Worm (Caenorhabditis elegans) whole organism, L4 larva: ENCODE data around the gene F21C10.10.
A peak's percentile ranks its signal among the peaks of the same experiment; 100 is the strongest.

Experiments
- F49E8.2 ChIP-seq: sonication (generic microtip); optimal IDR thresholded peaks from 2 replicates; lab custom pipeline; 2016; ENCODE audit warnings: missing compliant biosample characterization, mild to moderate bottlenecking, missing genetic modification characterization, borderline replicate concordance
- Y105C5A.15 ChIP-seq: fragments of 200-800 bp; sonication (Bioruptor generic); IDR thresholded peaks from 2 replicates; pipeline ENCODE4 v1.3.6; 2022; ENCODE audit warnings: missing genetic modification characterization, missing compliant biosample characterization
- Y75B8A.6 ChIP-seq: fragments of 200-800 bp; sonication (Bioruptor generic); IDR thresholded peaks from 2 replicates; pipeline ENCODE4 v1.3.6; 2022; ENCODE audit warnings: missing genetic modification reagents, missing genetic modification characterization, missing compliant biosample characterization
- ZK546.5 ChIP-seq, 2 experiments: sonication (generic microtip); optimal IDR thresholded peaks; 2 replicates each; lab custom pipeline; 2017; ENCODE audit warnings: missing biosample characterization in 2 of 2, missing genetic modification characterization in 2 of 2
- attf-4 ChIP-seq: sonication (generic microtip); optimal IDR thresholded peaks from 3 replicates; lab custom pipeline; 2017; ENCODE audit warnings: missing biosample characterization, missing genetic modification characterization
- ceh-32 ChIP-seq: sonication (generic microtip); optimal IDR thresholded peaks from 2 replicates; lab custom pipeline; 2016; ENCODE audit warnings: mild to moderate bottlenecking, missing genetic modification characterization, missing compliant biosample characterization; ENCODE audit not compliant: poor library complexity
- ceh-62 ChIP-seq: sonication (generic microtip); optimal IDR thresholded peaks from 2 replicates; lab custom pipeline; 2017; ENCODE audit warnings: missing biosample characterization, missing genetic modification characterization
- ces-1 ChIP-seq: fragments of 150-350 bp; sonication (generic microtip); optimal IDR thresholded peaks from 4 replicates; lab custom pipeline; 2014; ENCODE audit warnings: missing biosample characterization, missing genetic modification reagents, missing genetic modification characterization
- ctbp-1 ChIP-seq: fragments of 200-800 bp; sonication (Bioruptor generic); IDR thresholded peaks from 2 replicates; pipeline ENCODE4 v1.3.6; 2022; ENCODE audit warnings: missing genetic modification reagents, missing genetic modification characterization, missing compliant biosample characterization
- daf-12 ChIP-seq: fragments of 150-350 bp; optimal IDR thresholded peaks from 2 replicates; lab custom pipeline; 2014; ENCODE audit warnings: missing biosample characterization, missing genetic modification reagents, missing genetic modification characterization
- daf-16 ChIP-seq, 3 experiments: sonication (generic microtip); optimal IDR thresholded peaks; 2 replicates each; lab custom pipeline; 2016 to 2017; ENCODE audit warnings: missing genetic modification characterization in 3 of 3, missing genetic modification reagents in 3 of 3, mild to moderate bottlenecking in 2 of 3, missing compliant biosample characterization in 2 of 3, missing biosample characterization in 1 of 3, moderate library complexity in 1 of 3
- daf-8 ChIP-seq: fragments of 200-800 bp; sonication (Bioruptor generic); IDR thresholded peaks from 2 replicates; pipeline ENCODE4 v1.3.6; 2022; ENCODE audit warnings: missing genetic modification characterization, missing compliant biosample characterization
- dmd-8 ChIP-seq: fragments of 200-800 bp; sonication (Bioruptor generic); IDR thresholded peaks from 2 replicates; pipeline ENCODE4 v1.3.6; 2022; ENCODE audit warnings: missing genetic modification characterization, missing compliant biosample characterization
- dpl-1 ChIP-seq: fragments of 150-350 bp; optimal IDR thresholded peaks from 2 replicates; lab custom pipeline; 2014; ENCODE audit warnings: missing biosample characterization, missing genetic modification reagents, missing genetic modification characterization
- duxl-1 ChIP-seq: sonication (generic microtip); optimal IDR thresholded peaks from 2 replicates; lab custom pipeline; 2016; ENCODE audit warnings: mild to moderate bottlenecking, missing genetic modification characterization, moderate library complexity, missing compliant biosample characterization; ENCODE audit not compliant: poor library complexity
- egl-27 ChIP-seq: sonication (generic microtip); optimal IDR thresholded peaks from 3 replicates; lab custom pipeline; 2017; ENCODE audit warnings: missing biosample characterization, missing genetic modification reagents, missing genetic modification characterization
- fkh-10 ChIP-seq: fragments of 150-350 bp; optimal IDR thresholded peaks from 2 replicates; lab custom pipeline; 2014; ENCODE audit warnings: missing biosample characterization, missing genetic modification reagents, missing genetic modification characterization
- fos-1 ChIP-seq: fragments of 150-350 bp; optimal IDR thresholded peaks from 2 replicates; lab custom pipeline; 2014; ENCODE audit warnings: missing biosample characterization, missing genetic modification characterization
- hif-1 ChIP-seq, 2 experiments: sonication (generic microtip); optimal IDR thresholded peaks; 2 replicates each; lab custom pipeline; 2016 to 2017; ENCODE audit warnings: missing compliant biosample characterization in 2 of 2, missing genetic modification characterization in 2 of 2, missing genetic modification reagents in 2 of 2, missing genotype in 2 of 2, mild to moderate bottlenecking in 1 of 2
- hlh-30 ChIP-seq: sonication (generic microtip); optimal IDR thresholded peaks from 2 replicates; lab custom pipeline; 2017; ENCODE audit warnings: antibody characterized with exemption, mild to moderate bottlenecking, missing genetic modification characterization, missing compliant biosample characterization; ENCODE audit not compliant: insufficient read depth
- jun-1 ChIP-seq: fragments of 150-350 bp; optimal IDR thresholded peaks from 2 replicates; lab custom pipeline; 2014; ENCODE audit warnings: missing biosample characterization, missing genetic modification reagents, missing genetic modification characterization
- lim-7 ChIP-seq: fragments of 200-800 bp; sonication (Bioruptor generic); IDR thresholded peaks from 2 replicates; pipeline ENCODE4 v1.3.6; 2022; ENCODE audit warnings: missing genetic modification characterization, missing compliant biosample characterization
- lin-1 ChIP-seq: fragments of 200-800 bp; sonication (Bioruptor generic); IDR thresholded peaks from 2 replicates; pipeline ENCODE4 v1.3.6; 2022; ENCODE audit warnings: missing genetic modification reagents, missing genetic modification characterization, missing compliant biosample characterization
- lin-39 ChIP-seq: fragments of 150-350 bp; optimal IDR thresholded peaks from 2 replicates; lab custom pipeline; 2014; ENCODE audit warnings: missing biosample characterization, missing genetic modification reagents, missing genetic modification characterization
- lir-3 ChIP-seq: sonication (generic microtip); optimal IDR thresholded peaks from 2 replicates; lab custom pipeline; 2016; ENCODE audit warnings: mild to moderate bottlenecking, missing genetic modification characterization, missing compliant biosample characterization
- lsy-2 ChIP-seq, 2 experiments: fragments of 150-350 bp in 1 of 2; sonication (generic microtip) in 1 of 2; optimal IDR thresholded peaks; 2 replicates each; lab custom pipeline; 2014 to 2017; ENCODE audit warnings: missing biosample characterization in 2 of 2, missing genetic modification characterization in 2 of 2
- madf-5 ChIP-seq, 2 experiments: fragments of 200-800 bp; sonication (Bioruptor generic); IDR thresholded peaks; 2 replicates each; pipeline ENCODE4 v1.3.6; 2022; ENCODE audit warnings: missing compliant biosample characterization in 2 of 2, missing genetic modification characterization in 2 of 2
- mxl-2 ChIP-seq: fragments of 200-800 bp; sonication (Bioruptor generic); conservative IDR thresholded peaks from 2 replicates; pipeline ENCODE4 v1.3.6; 2022; ENCODE audit warnings: missing genetic modification reagents, missing genetic modification characterization, missing compliant biosample characterization
- nhr-10 ChIP-seq: fragments of 150-350 bp; optimal IDR thresholded peaks from 2 replicates; lab custom pipeline; 2014; ENCODE audit warnings: missing biosample characterization, missing genetic modification characterization
- nhr-102 ChIP-seq: sonication (generic microtip); optimal IDR thresholded peaks from 2 replicates; lab custom pipeline; 2016; ENCODE audit warnings: mild to moderate bottlenecking, missing genetic modification characterization, moderate library complexity, missing compliant biosample characterization
- nhr-11 ChIP-seq: fragments of 150-350 bp; optimal IDR thresholded peaks from 2 replicates; lab custom pipeline; 2014; ENCODE audit warnings: missing biosample characterization, missing genetic modification characterization
- nhr-111 ChIP-seq: fragments of 200-800 bp; sonication (Bioruptor generic); optimal IDR thresholded peaks from 2 replicates; lab custom pipeline; 2018; ENCODE audit warnings: mild to moderate bottlenecking, missing genetic modification characterization, missing compliant biosample characterization
- nhr-25 ChIP-seq: sonication (generic microtip); optimal IDR thresholded peaks from 2 replicates; lab custom pipeline; 2017; ENCODE audit warnings: missing genetic modification characterization, mild to moderate bottlenecking, missing compliant biosample characterization, antibody characterized with exemption, moderate library complexity, borderline replicate concordance; ENCODE audit not compliant: insufficient read depth
- nhr-28 ChIP-seq: fragments of 150-350 bp; optimal IDR thresholded peaks from 2 replicates; lab custom pipeline; 2014; ENCODE audit warnings: missing biosample characterization, missing genetic modification characterization
- nhr-42 ChIP-seq: fragments of 200-800 bp; sonication (Bioruptor generic); IDR thresholded peaks from 2 replicates; pipeline ENCODE4 v1.3.6; 2022; ENCODE audit warnings: missing genetic modification characterization, missing compliant biosample characterization
- nhr-6 ChIP-seq: fragments of 150-350 bp; optimal IDR thresholded peaks from 2 replicates; lab custom pipeline; 2014; ENCODE audit warnings: missing biosample characterization, missing genetic modification characterization
- nhr-76 ChIP-seq: fragments of 150-350 bp; optimal IDR thresholded peaks from 2 replicates; lab custom pipeline; 2014; ENCODE audit warnings: missing biosample characterization, missing genetic modification characterization
- nhr-77 ChIP-seq: fragments of 150-350 bp; optimal IDR thresholded peaks from 2 replicates; lab custom pipeline; 2014; ENCODE audit warnings: missing biosample characterization, missing genetic modification characterization
- pha-4 ChIP-seq, 2 experiments: fragments of 150-350 bp in 1 of 2; fragments of 200-800 bp in 1 of 2; sonication (Bioruptor generic) in 1 of 2; IDR thresholded peaks in 1 of 2; optimal IDR thresholded peaks in 1 of 2; 2 replicates each; pipeline versions ENCODE4 v1.3.6 to Lab custom; 2014 to 2022; ENCODE audit warnings: missing genetic modification characterization in 2 of 2, missing genetic modification reagents in 2 of 2, missing biosample characterization in 1 of 2, missing compliant biosample characterization in 1 of 2
- pqm-1 ChIP-seq: sonication (generic microtip); optimal IDR thresholded peaks from 2 replicates; lab custom pipeline; 2017; ENCODE audit warnings: missing biosample characterization, missing genetic modification characterization
- saeg-2 ChIP-seq: fragments of 200-800 bp; sonication (Bioruptor generic); IDR thresholded peaks from 2 replicates; pipeline ENCODE4 v1.3.6; 2022; ENCODE audit warnings: missing genetic modification reagents, missing genetic modification characterization, missing compliant biosample characterization
- sdz-12 ChIP-seq: fragments of 200-800 bp; sonication (Bioruptor generic); optimal IDR thresholded peaks from 2 replicates; lab custom pipeline; 2018; ENCODE audit warnings: mild to moderate bottlenecking, missing genetic modification characterization, missing compliant biosample characterization
- snpc-4 ChIP-seq: fragments of 150-350 bp; optimal IDR thresholded peaks from 2 replicates; lab custom pipeline; 2014; ENCODE audit warnings: missing biosample characterization, missing genetic modification characterization
- spr-1 ChIP-seq: sonication (generic microtip); optimal IDR thresholded peaks from 2 replicates; lab custom pipeline; 2016; ENCODE audit warnings: mild to moderate bottlenecking, missing genetic modification characterization, missing compliant biosample characterization
- tra-1 ChIP-seq: fragments of 200-800 bp; sonication (Bioruptor generic); IDR thresholded peaks from 2 replicates; pipeline ENCODE4 v1.3.6; 2022; ENCODE audit warnings: missing genetic modification reagents, missing genetic modification characterization, missing compliant biosample characterization
- unc-62 ChIP-seq, 3 experiments: fragments of 150-350 bp in 1 of 3; sonication (generic microtip); optimal IDR thresholded peaks in 2 of 3; peaks in 1 of 3; 1 replicate in 1 of 3; 2 replicates in 2 of 3; lab custom pipeline; 2014 to 2017; ENCODE audit warnings: missing biosample characterization in 3 of 3, missing genetic modification characterization in 3 of 3, missing genetic modification reagents in 3 of 3, missing genotype in 1 of 3
- zag-1 ChIP-seq: fragments of 150-350 bp; optimal IDR thresholded peaks from 2 replicates; lab custom pipeline; 2014; ENCODE audit warnings: missing biosample characterization, missing genetic modification characterization
- zfp-3 ChIP-seq: fragments of 200-800 bp; sonication (Bioruptor generic); conservative IDR thresholded peaks from 2 replicates; pipeline ENCODE4 v1.3.6; 2022; ENCODE audit warnings: missing genetic modification reagents, missing genetic modification characterization, missing compliant biosample characterization
- ztf-11 ChIP-seq: fragments of 150-350 bp; optimal IDR thresholded peaks from 2 replicates; lab custom pipeline; 2014; ENCODE audit warnings: missing biosample characterization, missing genetic modification characterization
- ztf-7 ChIP-seq: fragments of 150-350 bp; optimal IDR thresholded peaks from 2 replicates; lab custom pipeline; 2014; ENCODE audit warnings: missing biosample characterization, missing genetic modification characterization

F21C10.10 gene

DNA sequence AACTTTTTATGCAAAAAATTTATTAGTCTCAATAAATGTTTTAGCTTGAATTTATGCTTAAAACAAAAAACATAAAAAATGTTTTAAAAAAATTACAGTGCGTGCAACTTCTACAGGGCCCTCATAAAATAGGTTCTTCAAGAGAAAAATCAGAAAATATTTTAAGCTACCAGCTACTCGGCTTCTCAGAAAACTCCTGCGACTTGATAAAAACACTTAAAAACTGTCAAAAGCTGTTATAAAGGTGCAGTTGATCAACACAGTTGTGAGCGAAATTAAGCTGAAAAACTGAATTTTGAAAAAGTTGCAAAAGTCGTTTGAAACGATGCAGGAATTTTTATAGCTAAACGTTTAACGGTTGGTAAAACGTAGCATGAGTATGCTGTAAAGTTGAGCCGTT, 7.3 kb upstream of the F21C10.10 start (continued):
- TF ChIP-seq mxl-2, result no peak
- TF ChIP-seq snpc-4 (tag; lab: Kevin White, UChicago), result no peak
- TF ChIP-seq dpl-1 (GFP tag; lab: Kevin White, UChicago), result no peak
- TF ChIP-seq ceh-62 (tag; lab: Kevin White, UChicago), result no peak
- peak; percentile 36 for TF ChIP-seq sdz-12 (GFP tag; lab: Kevin White, UChicago)
- no peak for TF ChIP-seq egl-27
- no peak for TF ChIP-seq nhr-111 (GFP tag; lab: Kevin White, UChicago)
- TF ChIP-seq saeg-2 (GFP tag; lab: Robert Waterston, UW), result no peak
- no peak for TF ChIP-seq nhr-42 (GFP tag; lab: Robert Waterston, UW)
- TF ChIP-seq ceh-32 (tag; lab: Kevin White, UChicago), result no peak
- peak; percentile 36; the same call in 1 of the 2 replicates for TF ChIP-seq lin-1 (GFP tag; lab: Robert Waterston, UW)
- TF ChIP-seq madf-5 (GFP tag; IDR thresholded peaks at IDR 0.05; lab: Robert Waterston, UW), result 0 out of 4 replicates have a peak, but pooled peaks of 1 of the 2 experiments have one; percentile 35
- no peak for TF ChIP-seq ztf-7 (tag; lab: Kevin White, UChicago)
- TF ChIP-seq nhr-25, result no peak
- no peak for TF ChIP-seq ces-1 (GFP tag; lab: Kevin White, UChicago)
- TF ChIP-seq lim-7 (GFP tag; lab: Robert Waterston, UW), result 0 out of 2 replicates have a peak, but pooled peaks have one; percentile 6
- TF ChIP-seq ztf-11 (tag; lab: Kevin White, UChicago), result no peak
- TF ChIP-seq fos-1 (tag; lab: Kevin White, UChicago), result no peak
- no peak for TF ChIP-seq Y105C5A.15 (GFP tag; lab: Robert Waterston, UW)
- peak; percentile 71 for TF ChIP-seq pha-4 (GFP tag; IDR thresholded peaks at IDR 0.05; lab: Robert Waterston, UW)
- TF ChIP-seq pha-4 (tag; optimal IDR thresholded peaks at IDR 0.05; lab: Kevin White, UChicago), result no peak
- TF ChIP-seq Y75B8A.6 (GFP tag; lab: Robert Waterston, UW), result peak; percentile 64
- no peak for TF ChIP-seq dmd-8
- TF ChIP-seq nhr-10 (tag; lab: Kevin White, UChicago), result no peak
- TF ChIP-seq nhr-102 (tag; lab: Kevin White, UChicago), result no peak
- no peak for TF ChIP-seq attf-4 (tag; lab: Kevin White, UChicago)
- TF ChIP-seq daf-16 (GFP tag; optimal IDR thresholded peaks at IDR 0.05; lab: Kevin White, UChicago), result no peak
- TF ChIP-seq daf-16 (tag; optimal IDR thresholded peaks at IDR 0.05; lab: Kevin White, UChicago), result no peak
- TF ChIP-seq pqm-1 (tag; lab: Kevin White, UChicago), result no peak
- no peak for TF ChIP-seq zag-1 (tag; lab: Kevin White, UChicago)
- TF ChIP-seq spr-1, result no peak
- TF ChIP-seq ctbp-1 (GFP tag; lab: Robert Waterston, UW), result peak; percentile 88
- TF ChIP-seq nhr-28 (tag; lab: Kevin White, UChicago), result no peak
- TF ChIP-seq lsy-2 (tag; optimal IDR thresholded peaks at IDR 0.05; lab: Kevin White, UChicago), result no peak
- TF ChIP-seq fkh-10 (GFP tag; lab: Kevin White, UChicago), result no peak
- TF ChIP-seq hlh-30 (tag; lab: Kevin White, UChicago), result no peak
- TF ChIP-seq unc-62 (GFP tag; optimal IDR thresholded peaks at IDR 0.05 in 1 of 2; lab: Kevin White, UChicago), result no peak
- no peak for TF ChIP-seq unc-62 (tag; optimal IDR thresholded peaks at IDR 0.05; lab: Kevin White, UChicago)
- TF ChIP-seq nhr-11 (tag; lab: Kevin White, UChicago), result no peak
- TF ChIP-seq lir-3 (tag; lab: Kevin White, UChicago), result no peak
- no peak for TF ChIP-seq duxl-1 (tag; lab: Kevin White, UChicago)
- TF ChIP-seq daf-8, result no peak
- TF ChIP-seq nhr-77 (tag; lab: Kevin White, UChicago), result no peak
- no peak for TF ChIP-seq daf-12
- TF ChIP-seq tra-1 (GFP tag; lab: Robert Waterston, UW), result no peak
- peak; percentile 96 for TF ChIP-seq zfp-3 (GFP tag; lab: Robert Waterston, UW)
- no peak for TF ChIP-seq F49E8.2
- no peak for TF ChIP-seq nhr-76 (tag; lab: Kevin White, UChicago)
- no peak for TF ChIP-seq jun-1 (tag; lab: Kevin White, UChicago)
- no peak for TF ChIP-seq lin-39
- TF ChIP-seq ZK546.5 (tag; optimal IDR thresholded peaks at IDR 0.05; lab: Kevin White, UChicago), result no peak
- TF ChIP-seq nhr-6, result no peak
- no peak for TF ChIP-seq hif-1 (tag; optimal IDR thresholded peaks at IDR 0.05; lab: Kevin White, UChicago)
